Fruit fly (Drosophila melanogaster) whole organism: ENCODE results near the gene Eip75B.
A peak's percentile ranks its signal among the peaks of the same experiment; 100 is the strongest.

Experiments used
- CG8478 ChIP-seq: fragments of >200 bp; optimal IDR thresholded peaks from 2 replicates; lab custom pipeline; 2018; ENCODE audit warnings: inconsistent platforms
- Dll ChIP-seq: fragments of >200 bp; optimal IDR thresholded peaks from 2 replicates; lab custom pipeline; 2017
- EcR ChIP-seq, 2 experiments: fragments of >200 bp; optimal IDR thresholded peaks; 2 replicates each; lab custom pipeline; 2017; ENCODE audit warnings: missing biosample characterization in 2 of 2, missing genetic modification characterization in 2 of 2, missing genetic modification reagents in 2 of 2
- pan ChIP-seq: fragments of >200 bp; optimal IDR thresholded peaks from 2 replicates; lab custom pipeline; 2017
- psq ChIP-seq: fragments of >200 bp; optimal IDR thresholded peaks from 2 replicates; lab custom pipeline; 2017

DNA sequence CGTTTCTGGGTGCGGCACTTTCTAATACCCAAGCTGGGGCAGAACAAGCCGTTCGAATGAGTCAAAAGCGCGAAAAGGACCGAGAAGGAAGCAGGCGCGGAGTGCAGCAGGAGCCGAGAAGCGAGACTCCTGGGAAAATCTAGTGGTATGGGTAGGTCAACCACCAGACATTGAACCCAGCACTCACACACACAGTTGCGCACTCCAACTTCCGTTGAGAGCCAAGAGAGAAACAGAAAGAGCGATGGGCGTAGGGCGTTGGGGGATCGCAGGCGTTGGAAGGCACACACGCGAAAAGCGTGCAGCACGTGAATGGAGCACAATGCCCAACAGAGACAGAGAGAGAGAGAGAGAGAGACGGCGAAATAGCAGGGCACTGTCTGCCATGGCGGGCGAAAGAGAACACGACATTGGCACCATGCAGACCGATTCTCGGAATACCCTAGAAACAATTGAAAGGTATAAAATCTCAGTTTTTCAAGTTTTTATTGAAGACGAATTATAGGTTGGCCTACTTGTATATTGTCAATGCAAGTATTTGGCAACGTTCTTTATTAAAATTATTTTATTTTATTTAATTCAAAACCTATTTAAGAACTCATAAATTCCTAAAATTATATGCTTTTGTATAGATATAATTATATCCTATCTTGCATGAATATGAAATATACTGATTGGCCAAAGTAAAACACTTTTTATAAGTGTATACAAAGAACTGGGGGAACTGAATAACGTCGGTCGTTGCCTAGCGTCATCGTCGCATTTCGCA, 13.3 kb upstream of the Eip75B start:
- TF ChIP-seq psq (no peak), pan (lab: Kevin White, UChicago) (no peak), Dll (lab: Kevin White, UChicago) (no peak), EcR (GFP tag; optimal IDR thresholded peaks at IDR 0.05; lab: Kevin White, UChicago) (peak; percentile 47 to 99), CG8478 (lab: Kevin White, UChicago) (no peak)
